Fruit fly (Drosophila melanogaster) whole organism, wandering third instar larva: ENCODE data around the gene Tsen2.

Experiments
- Dfd ChIP-seq: fragments of >200 bp; optimal IDR thresholded peaks from 2 replicates; lab custom pipeline; 2017; ENCODE audit warnings: missing biosample characterization, missing genetic modification characterization
- HLH106 ChIP-seq: fragments of 200-800 bp; optimal IDR thresholded peaks from 3 replicates; lab custom pipeline; 2019; ENCODE audit warnings: missing biosample characterization, mild to moderate bottlenecking, missing genetic modification characterization, moderate library complexity
- Hnf4 ChIP-seq: fragments of 200-800 bp; sonication (Bioruptor generic); optimal IDR thresholded peaks from 2 replicates; lab custom pipeline; 2016; ENCODE audit warnings: missing biosample characterization, mild to moderate bottlenecking, missing genetic modification characterization
- Myc ChIP-seq: fragments of >200 bp; optimal IDR thresholded peaks from 2 replicates; lab custom pipeline; 2017
- OdsH ChIP-seq: fragments of 200-800 bp; sonication (Bioruptor generic); optimal IDR thresholded peaks from 2 replicates; lab custom pipeline; 2016; ENCODE audit warnings: missing biosample characterization, mild to moderate bottlenecking, missing genetic modification characterization
- br ChIP-seq: fragments of 200-800 bp; sonication (Bioruptor generic); optimal IDR thresholded peaks from 2 replicates; lab custom pipeline; 2016; ENCODE audit warnings: missing biosample characterization, missing genetic modification characterization
- brk ChIP-seq: fragments of 200-800 bp; sonication (Bioruptor generic); optimal IDR thresholded peaks from 2 replicates; lab custom pipeline; 2016; ENCODE audit warnings: missing biosample characterization, mild to moderate bottlenecking, missing genetic modification characterization
- h ChIP-seq: fragments of 200-800 bp; sonication (Bioruptor generic); optimal IDR thresholded peaks from 3 replicates; lab custom pipeline; 2016; ENCODE audit warnings: missing biosample characterization, mild to moderate bottlenecking, missing genetic modification characterization
- pan ChIP-seq: fragments of >200 bp; optimal IDR thresholded peaks from 2 replicates; lab custom pipeline; 2017
- psq ChIP-seq: fragments of 200-800 bp; sonication (Bioruptor generic); optimal IDR thresholded peaks from 3 replicates; lab custom pipeline; 2017; ENCODE audit warnings: missing biosample characterization, mild to moderate bottlenecking, missing genetic modification characterization, moderate library complexity
- sage ChIP-seq: fragments of 200-800 bp; sonication (Bioruptor generic); optimal IDR thresholded peaks from 2 replicates; lab custom pipeline; 2016; ENCODE audit warnings: missing biosample characterization, mild to moderate bottlenecking, missing genetic modification characterization

DNA sequence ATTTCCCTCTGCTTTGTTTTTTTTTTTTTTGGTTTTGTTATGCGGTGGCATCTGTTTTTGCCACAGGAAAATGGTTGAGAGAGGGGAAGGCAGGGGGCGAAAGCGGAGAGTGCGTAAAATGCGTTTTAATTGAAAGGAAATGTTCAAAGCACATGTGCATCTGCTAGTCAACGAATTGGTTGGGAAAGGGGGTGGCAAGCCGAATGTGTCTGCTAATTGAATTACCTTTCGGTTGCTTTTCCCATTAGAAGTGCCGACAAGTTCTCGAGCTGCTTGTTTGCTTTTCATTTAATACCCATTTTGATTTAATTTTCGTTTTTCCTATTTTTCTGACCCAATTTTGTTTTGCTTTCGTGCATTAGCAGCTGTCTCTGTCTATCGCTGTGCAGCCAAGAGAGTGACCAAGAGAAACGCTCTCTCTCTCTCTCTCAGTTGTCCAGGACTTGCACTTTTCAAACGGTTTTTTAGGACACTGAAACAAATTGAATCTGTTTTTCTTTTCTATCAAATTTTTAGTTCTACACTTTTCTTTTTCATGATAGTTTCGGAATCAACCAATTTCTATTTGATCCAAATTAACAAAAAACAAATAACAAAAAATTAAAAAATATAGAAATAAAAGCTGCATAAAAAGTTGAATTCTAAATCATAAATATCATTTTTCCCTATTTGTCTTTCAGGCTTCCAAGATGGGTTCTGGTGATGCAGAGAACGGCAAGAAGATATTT is 11.0 kb upstream of the Tsen2 start:
- TF ChIP-seq Dfd (GFP tag; lab: Kevin White, UChicago) (no peak), pan (lab: Kevin White, UChicago) (no peak), Myc (lab: Kevin White, UChicago) (no peak), OdsH (GFP tag; lab: Kevin White, UChicago) (no peak), psq (GFP tag; lab: Kevin White, UChicago) (no peak), h (GFP tag; lab: Kevin White, UChicago) (no peak), brk (GFP tag; lab: Kevin White, UChicago) (no peak), br (GFP tag; lab: Kevin White, UChicago) (no peak), HLH106 (tag; lab: Kevin White, UChicago) (no peak), sage (no peak), Hnf4 (GFP tag; lab: Kevin White, UChicago) (no peak)
